Worm (Caenorhabditis elegans) whole organism, L4 larva: Measurements from ENCODE around the gene str-86.

ENCODE experiments used
- F37D6.2 ChIP-seq: sonication (generic microtip); optimal IDR thresholded peaks from 2 replicates; lab custom pipeline; 2016; ENCODE audit warnings: mild to moderate bottlenecking, missing genetic modification characterization, missing compliant biosample characterization
- F44E2.7 ChIP-seq: fragments of 200-800 bp; sonication (Bioruptor generic); IDR thresholded peaks from 2 replicates; pipeline ENCODE4 v2.1.2; 2022; ENCODE audit warnings: missing genetic modification characterization, missing compliant biosample characterization
- R02D3.7 ChIP-seq: fragments of 150-350 bp; sonication (generic microtip); optimal IDR thresholded peaks from 3 replicates; lab custom pipeline; 2014; ENCODE audit warnings: missing biosample characterization, missing genetic modification characterization
- T20F7.1 ChIP-seq: fragments of 200-800 bp; sonication (Bioruptor generic); optimal IDR thresholded peaks from 2 replicates; lab custom pipeline; 2018; ENCODE audit warnings: mild to moderate bottlenecking, missing genetic modification characterization, missing compliant biosample characterization
- T26A8.4 ChIP-seq: fragments of 200-800 bp; sonication (Bioruptor generic); IDR thresholded peaks from 2 replicates; pipeline ENCODE4 v1.3.6; 2022; ENCODE audit warnings: missing genetic modification characterization, missing compliant biosample characterization
- Y5F2A.4 ChIP-seq: fragments of 200-800 bp; sonication (Bioruptor generic); optimal IDR thresholded peaks from 2 replicates; lab custom pipeline; 2018; ENCODE audit warnings: mild to moderate bottlenecking, missing genetic modification characterization, missing compliant biosample characterization
- aha-1 ChIP-seq: fragments of 150-350 bp; peaks from one replicate; lab custom pipeline; 2014; ENCODE audit warnings: missing biosample characterization, missing genetic modification characterization
- ama-1 ChIP-seq: fragments of 150-350 bp; optimal IDR thresholded peaks from 2 replicates; lab custom pipeline; 2014; ENCODE audit warnings: inconsistent platforms, mixed read lengths
- ceh-20 ChIP-seq: fragments of 200-800 bp; sonication (Bioruptor generic); IDR thresholded peaks from 2 replicates; pipeline ENCODE4 v1.3.6; 2022; ENCODE audit warnings: missing genetic modification reagents, missing genetic modification characterization, missing compliant biosample characterization
- daf-16 ChIP-seq, 3 experiments: sonication (generic microtip); optimal IDR thresholded peaks; 2 replicates each; lab custom pipeline; 2016 to 2017; ENCODE audit warnings: missing genetic modification characterization in 3 of 3, missing genetic modification reagents in 3 of 3, mild to moderate bottlenecking in 2 of 3, missing compliant biosample characterization in 2 of 3, missing biosample characterization in 1 of 3, moderate library complexity in 1 of 3
- dmd-6 ChIP-seq: fragments of 200-800 bp; sonication (Bioruptor generic); IDR thresholded peaks from 2 replicates; pipeline ENCODE4 v1.3.6; 2022; ENCODE audit warnings: missing genetic modification reagents, missing genetic modification characterization, missing compliant biosample characterization
- hlh-11 ChIP-seq: fragments of 200-800 bp; sonication (Bioruptor generic); optimal IDR thresholded peaks from 2 replicates; lab custom pipeline; 2018; ENCODE audit warnings: mild to moderate bottlenecking, missing genetic modification characterization, missing compliant biosample characterization
- hlh-30 ChIP-seq: sonication (generic microtip); optimal IDR thresholded peaks from 2 replicates; lab custom pipeline; 2017; ENCODE audit warnings: antibody characterized with exemption, mild to moderate bottlenecking, missing genetic modification characterization, missing compliant biosample characterization; ENCODE audit not compliant: insufficient read depth
- lin-13 ChIP-seq: fragments of 150-350 bp; optimal IDR thresholded peaks from 2 replicates; lab custom pipeline; 2014; ENCODE audit warnings: missing biosample characterization, missing genetic modification reagents, missing genetic modification characterization
- lin-39 ChIP-seq: fragments of 150-350 bp; optimal IDR thresholded peaks from 2 replicates; lab custom pipeline; 2014; ENCODE audit warnings: missing biosample characterization, missing genetic modification reagents, missing genetic modification characterization
- mdl-1 ChIP-seq, 2 experiments: fragments of 150-350 bp in 1 of 2; sonication (generic microtip) in 1 of 2; optimal IDR thresholded peaks; 2 replicates each; lab custom pipeline; 2014 to 2017; ENCODE audit warnings: missing biosample characterization in 2 of 2, missing genetic modification characterization in 2 of 2
- mdt-29 ChIP-seq: fragments of 200-800 bp; sonication (Bioruptor generic); IDR thresholded peaks from 2 replicates; pipeline ENCODE4 v1.3.6; 2022; ENCODE audit warnings: missing genetic modification reagents, missing genetic modification characterization, missing compliant biosample characterization
- mep-1 ChIP-seq: fragments of 150-350 bp; sonication (generic microtip); optimal IDR thresholded peaks from 3 replicates; lab custom pipeline; 2014; ENCODE audit warnings: missing biosample characterization, missing genetic modification characterization
- mxl-3 ChIP-seq: fragments of 200-800 bp; sonication (Bioruptor generic); optimal IDR thresholded peaks from 2 replicates; lab custom pipeline; 2018; ENCODE audit warnings: mild to moderate bottlenecking, missing genetic modification characterization, missing compliant biosample characterization
- nhr-102 ChIP-seq: sonication (generic microtip); optimal IDR thresholded peaks from 2 replicates; lab custom pipeline; 2016; ENCODE audit warnings: mild to moderate bottlenecking, missing genetic modification characterization, moderate library complexity, missing compliant biosample characterization
- nhr-11 ChIP-seq: fragments of 150-350 bp; optimal IDR thresholded peaks from 2 replicates; lab custom pipeline; 2014; ENCODE audit warnings: missing biosample characterization, missing genetic modification characterization
- nhr-237 ChIP-seq: sonication (generic microtip); optimal IDR thresholded peaks from 2 replicates; lab custom pipeline; 2017; ENCODE audit warnings: missing biosample characterization, missing genetic modification characterization
- nhr-28 ChIP-seq: fragments of 150-350 bp; optimal IDR thresholded peaks from 2 replicates; lab custom pipeline; 2014; ENCODE audit warnings: missing biosample characterization, missing genetic modification characterization
- nhr-6 ChIP-seq: fragments of 150-350 bp; optimal IDR thresholded peaks from 2 replicates; lab custom pipeline; 2014; ENCODE audit warnings: missing biosample characterization, missing genetic modification characterization
- pha-4 ChIP-seq, 2 experiments: fragments of 150-350 bp in 1 of 2; fragments of 200-800 bp in 1 of 2; sonication (Bioruptor generic) in 1 of 2; IDR thresholded peaks in 1 of 2; optimal IDR thresholded peaks in 1 of 2; 2 replicates each; pipeline versions ENCODE4 v1.3.6 to Lab custom; 2014 to 2022; ENCODE audit warnings: missing genetic modification characterization in 2 of 2, missing genetic modification reagents in 2 of 2, missing biosample characterization in 1 of 2, missing compliant biosample characterization in 1 of 2
- saeg-2 ChIP-seq: fragments of 200-800 bp; sonication (Bioruptor generic); IDR thresholded peaks from 2 replicates; pipeline ENCODE4 v1.3.6; 2022; ENCODE audit warnings: missing genetic modification reagents, missing genetic modification characterization, missing compliant biosample characterization
- set-16 ChIP-seq: fragments of 200-800 bp; sonication (Bioruptor generic); IDR thresholded peaks from 2 replicates; pipeline ENCODE4 v1.3.6; 2022; ENCODE audit warnings: missing genetic modification reagents, missing genetic modification characterization, missing compliant biosample characterization
- snpc-1.2 ChIP-seq: fragments of 200-800 bp; sonication (Bioruptor generic); IDR thresholded peaks from 2 replicates; pipeline ENCODE4 v1.3.6; 2022; ENCODE audit warnings: missing genetic modification reagents, missing genetic modification characterization, missing compliant biosample characterization
- snpc-4 ChIP-seq: fragments of 150-350 bp; optimal IDR thresholded peaks from 2 replicates; lab custom pipeline; 2014; ENCODE audit warnings: missing biosample characterization, missing genetic modification characterization
- tra-1 ChIP-seq: fragments of 200-800 bp; sonication (Bioruptor generic); IDR thresholded peaks from 2 replicates; pipeline ENCODE4 v1.3.6; 2022; ENCODE audit warnings: missing genetic modification reagents, missing genetic modification characterization, missing compliant biosample characterization
- unc-62 ChIP-seq, 3 experiments: fragments of 150-350 bp in 1 of 3; sonication (generic microtip); optimal IDR thresholded peaks in 2 of 3; peaks in 1 of 3; 1 replicate in 1 of 3; 2 replicates in 2 of 3; lab custom pipeline; 2014 to 2017; ENCODE audit warnings: missing biosample characterization in 3 of 3, missing genetic modification characterization in 3 of 3, missing genetic modification reagents in 3 of 3, missing genotype in 1 of 3
- ztf-7 ChIP-seq: fragments of 150-350 bp; optimal IDR thresholded peaks from 2 replicates; lab custom pipeline; 2014; ENCODE audit warnings: missing biosample characterization, missing genetic modification characterization

str-86 gene

DNA sequence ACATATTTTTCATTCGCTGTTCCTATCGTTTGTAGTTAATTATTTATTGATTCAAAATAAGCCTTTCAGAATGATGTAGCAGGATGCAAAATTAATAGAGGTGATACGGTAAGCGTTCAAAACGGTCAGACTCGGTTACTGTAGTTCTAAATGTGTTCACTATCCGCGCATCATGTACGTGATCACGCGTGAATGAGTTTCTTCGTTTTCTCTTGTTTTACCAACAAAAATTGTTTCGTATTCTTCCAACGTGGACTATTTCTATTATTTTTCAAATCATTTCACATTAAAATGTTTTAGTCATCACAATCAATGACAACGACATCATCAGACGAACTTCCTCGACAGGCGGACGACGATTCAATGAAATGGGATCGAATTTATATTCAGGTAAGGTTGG is 36.0 kb downstream of the str-86 start, which contains the start of gene gck-1:
Gene gck-1, plus strand, starts transcription at position 301 of the 400 bp plus-strand sequence.
- no peak for TF ChIP-seq ceh-20 (GFP tag; lab: Robert Waterston, UW)
- TF ChIP-seq nhr-11 (tag; lab: Kevin White, UChicago) = no peak
- TF ChIP-seq ama-1 = no peak
- no peak for TF ChIP-seq snpc-4 (tag; lab: Kevin White, UChicago)
- no peak for TF ChIP-seq nhr-237 (tag; lab: Kevin White, UChicago)

DNA sequence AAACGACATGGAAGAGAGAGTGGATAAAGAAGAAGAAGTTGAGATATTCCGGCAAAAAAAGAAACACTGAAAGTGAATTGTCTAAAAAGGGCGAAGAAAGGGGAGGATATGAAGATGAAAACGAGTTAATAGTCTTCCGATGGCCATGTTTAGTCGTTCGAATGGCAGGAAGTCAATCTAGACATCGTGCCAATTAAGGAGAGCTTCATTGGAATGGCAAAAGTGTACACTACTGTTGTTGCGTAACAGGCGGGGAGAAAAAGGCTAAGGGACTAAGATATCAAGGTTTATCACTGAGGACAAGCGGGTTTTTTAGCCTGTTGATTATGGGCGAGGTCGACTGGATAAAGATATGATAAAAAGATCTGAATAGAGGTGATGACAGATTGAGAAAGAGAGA is 37.4 kb downstream of the str-86 start:
- TF ChIP-seq lin-13 (GFP tag; lab: Kevin White, UChicago) = no peak
- no peak for TF ChIP-seq mdl-1 (tag; optimal IDR thresholded peaks at IDR 0.05; lab: Kevin White, UChicago)
- TF ChIP-seq daf-16 (GFP tag; optimal IDR thresholded peaks at IDR 0.05; lab: Kevin White, UChicago) = no peak
- no peak for TF ChIP-seq daf-16 (tag; optimal IDR thresholded peaks at IDR 0.05; lab: Kevin White, UChicago)
- TF ChIP-seq nhr-6 (tag; lab: Kevin White, UChicago) = no peak
- TF ChIP-seq unc-62 (GFP tag; optimal IDR thresholded peaks at IDR 0.05 in 1 of 2; lab: Kevin White, UChicago) = peak in 1 of 2 experiments; percentile 92
- no peak for TF ChIP-seq unc-62 (tag; optimal IDR thresholded peaks at IDR 0.05; lab: Kevin White, UChicago)
- TF ChIP-seq mxl-3 (GFP tag; lab: Kevin White, UChicago) = peak; percentile 13
- TF ChIP-seq snpc-4 (tag; lab: Kevin White, UChicago) = no peak
- peak; percentile 9 for TF ChIP-seq hlh-11 (tag; lab: Kevin White, UChicago)

DNA sequence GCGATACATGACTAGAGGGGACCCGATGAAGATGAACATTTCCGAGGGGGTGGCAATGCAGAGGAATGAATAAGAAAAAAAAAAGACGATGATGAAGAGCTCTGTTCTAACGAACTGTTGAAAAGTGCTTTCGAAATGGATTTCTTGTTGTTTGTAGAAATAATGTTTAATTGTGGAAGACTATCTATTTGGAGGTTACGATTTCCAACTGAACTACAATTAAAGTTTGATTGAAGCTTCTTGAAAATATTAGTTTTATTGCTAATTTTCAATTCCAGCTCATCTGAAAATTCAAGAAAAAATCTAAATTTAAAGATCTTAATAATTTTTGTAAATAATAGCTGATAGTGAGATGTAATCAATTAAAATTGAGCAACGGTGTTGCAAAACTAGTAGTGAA is 39.0 kb downstream of the str-86 start:
- TF ChIP-seq nhr-102 (tag; lab: Kevin White, UChicago) (no peak), T20F7.1 (no peak), aha-1 (peak; percentile 90), dmd-6 (GFP tag; lab: Robert Waterston, UW) (no peak), Y5F2A.4 (GFP tag; lab: Kevin White, UChicago) (no peak), R02D3.7 (no peak)

DNA sequence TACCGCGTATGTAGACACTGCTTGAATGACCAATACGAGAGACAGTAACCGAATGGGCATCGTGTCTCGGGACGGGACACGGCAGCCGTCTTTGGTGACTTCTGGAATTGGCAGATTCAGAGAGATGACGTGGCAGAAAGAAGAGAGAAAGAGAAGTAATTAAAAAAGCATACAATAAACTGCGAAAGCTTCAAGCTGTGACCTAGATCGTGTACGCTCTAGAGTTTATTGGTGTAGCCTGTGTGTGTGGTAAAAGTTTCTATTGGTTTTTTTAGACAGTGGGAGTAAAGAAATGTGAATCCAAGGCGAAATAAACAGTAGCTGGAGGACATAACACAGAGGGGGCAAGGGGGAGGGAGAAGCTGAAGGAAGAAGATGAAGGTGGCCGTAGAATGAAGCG is 39.5 kb downstream of the str-86 start, which contains the start of gene T19A5.3:
Gene T19A5.3, minus strand, starts transcription at position 101 of the 400 bp plus-strand sequence.
- TF ChIP-seq mep-1 (tag; lab: Kevin White, UChicago) (no peak), pha-4 (GFP tag; IDR thresholded peaks at IDR 0.05; lab: Robert Waterston, UW) (no peak), pha-4 (tag; optimal IDR thresholded peaks at IDR 0.05; lab: Kevin White, UChicago) (no peak), T26A8.4 (no peak), ztf-7 (no peak), mdt-29 (GFP tag; lab: Robert Waterston, UW) (no peak), unc-62 (GFP tag; optimal IDR thresholded peaks at IDR 0.05 in 1 of 2; lab: Kevin White, UChicago) (no peak), unc-62 (tag; optimal IDR thresholded peaks at IDR 0.05; lab: Kevin White, UChicago) (no peak), nhr-28 (tag; lab: Kevin White, UChicago) (no peak), lin-39 (tag; lab: Kevin White, UChicago) (no peak), F44E2.7 (no peak), snpc-1.2 (GFP tag; lab: Robert Waterston, UW) (no peak), saeg-2 (GFP tag; lab: Robert Waterston, UW) (no peak)

DNA sequence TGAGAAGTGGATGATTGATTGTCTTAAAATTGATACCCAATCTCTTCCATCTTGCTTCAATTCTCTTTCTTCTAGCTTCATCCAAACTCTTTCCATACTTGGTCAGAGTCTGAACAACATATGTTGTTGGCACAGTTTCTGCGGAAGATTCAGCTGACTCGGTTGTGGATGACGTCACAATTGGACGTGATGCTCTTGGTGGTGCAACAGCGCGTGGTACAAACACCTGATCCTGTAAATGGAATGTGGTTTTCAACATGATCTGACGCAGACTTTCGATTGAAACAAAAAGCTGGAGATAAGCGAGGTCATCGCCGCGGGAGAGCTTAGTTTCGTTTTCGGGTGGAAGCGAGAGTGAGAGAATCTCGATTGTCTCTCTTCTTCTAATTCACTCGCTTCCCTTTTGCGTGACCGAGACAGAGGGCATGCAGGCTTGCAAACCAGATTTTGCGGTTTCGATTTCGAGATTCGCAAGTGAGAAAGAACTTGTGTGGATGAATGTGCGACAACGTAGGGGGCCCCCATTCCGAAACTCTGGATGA is 41.0 kb downstream of the str-86 start:
- TF ChIP-seq mxl-3 (GFP tag; lab: Kevin White, UChicago) (peak; percentile 7), hlh-30 (peak; percentile 71), aha-1 (peak; percentile 22), F37D6.2 (tag; lab: Kevin White, UChicago) (no peak), mdl-1 (tag; optimal IDR thresholded peaks at IDR 0.05; lab: Kevin White, UChicago) (no peak)

DNA sequence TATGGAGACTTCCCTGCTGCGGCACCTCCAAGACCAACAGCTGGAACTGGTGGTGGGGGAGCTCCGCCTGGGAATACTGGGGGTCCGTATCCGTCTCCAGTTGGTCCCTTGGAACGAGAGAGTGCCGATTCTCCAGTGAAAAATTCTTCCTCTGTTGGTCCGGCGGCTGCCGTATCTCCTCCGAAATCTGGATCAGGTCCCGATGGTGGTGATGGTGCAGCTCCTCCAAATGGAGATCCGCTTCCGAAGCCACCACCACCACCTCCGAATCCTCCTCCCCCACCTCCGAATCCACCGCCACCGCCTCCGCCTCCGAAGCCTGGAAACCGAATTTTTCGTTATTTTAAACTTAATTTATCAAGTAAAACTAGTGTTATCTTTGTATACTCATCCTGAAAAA is 43.1 kb downstream of the str-86 start:
- TF ChIP-seq tra-1 (GFP tag; lab: Robert Waterston, UW) = no peak
- peak in 1 of 2 experiments; percentile 42 for TF ChIP-seq unc-62 (GFP tag; optimal IDR thresholded peaks at IDR 0.05 in 1 of 2; lab: Kevin White, UChicago)
- no peak for TF ChIP-seq unc-62 (tag; optimal IDR thresholded peaks at IDR 0.05; lab: Kevin White, UChicago)
- TF ChIP-seq set-16 = peak; percentile 95
